Fruit fly (Drosophila melanogaster) whole organism, embryonic: ENCODE measurements around the gene CG44303.
A peak's percentile ranks its signal among the peaks of the same experiment; 100 is the strongest.

Source experiments
- CG10147 ChIP-seq: fragments of 200-800 bp; sonication (Bioruptor generic); optimal IDR thresholded peaks from 2 replicates; lab custom pipeline; 2019; ENCODE audit warnings: missing biosample characterization, mild to moderate bottlenecking, missing genetic modification characterization, moderate library complexity
- CG12391 ChIP-seq: fragments of 200-800 bp; sonication (Bioruptor generic); optimal IDR thresholded peaks from 3 replicates; lab custom pipeline; 2018; ENCODE audit warnings: missing biosample characterization, mild to moderate bottlenecking, missing genetic modification characterization, moderate library complexity
- CG14667 ChIP-seq: fragments of 200-800 bp; sonication (Bioruptor generic); IDR thresholded peaks from 2 replicates; pipeline ENCODE4 v1.3.6; 2022; ENCODE audit warnings: missing biosample characterization, missing genetic modification characterization
- CG14965 ChIP-seq: fragments of 200-800 bp; sonication (Bioruptor generic); optimal IDR thresholded peaks from 2 replicates; lab custom pipeline; 2016; ENCODE audit warnings: missing biosample characterization, missing genetic modification characterization, borderline replicate concordance
- CG15696 ChIP-seq: fragments of 200-800 bp; sonication (Bioruptor generic); optimal IDR thresholded peaks from 2 replicates; lab custom pipeline; 2019; ENCODE audit warnings: missing biosample characterization, mild to moderate bottlenecking, missing genetic modification characterization, moderate library complexity
- CG1603 ChIP-seq: fragments of 200-800 bp; sonication (Bioruptor generic); optimal IDR thresholded peaks from 2 replicates; lab custom pipeline; 2019; ENCODE audit warnings: missing biosample characterization, mild to moderate bottlenecking, missing genetic modification characterization, moderate library complexity
- CG16813 ChIP-seq: fragments of 200-800 bp; sonication (Bioruptor generic); IDR thresholded peaks from 3 replicates; pipeline ENCODE4 v1.3.6; 2022; ENCODE audit warnings: missing biosample characterization, missing genetic modification characterization; ENCODE audit not compliant: partially characterized antibody
- CG17328 ChIP-seq: fragments of 200-800 bp; sonication (Bioruptor generic); IDR thresholded peaks from 2 replicates; pipeline ENCODE4 v1.3.6; 2022; ENCODE audit warnings: missing biosample characterization, missing genetic modification characterization
- CG2129 ChIP-seq: fragments of 200-800 bp; sonication (Bioruptor generic); IDR thresholded peaks from 2 replicates; pipeline ENCODE4 v1.3.6; 2022; ENCODE audit warnings: missing biosample characterization, missing genetic modification characterization; ENCODE audit not compliant: partially characterized antibody
- CG2712 ChIP-seq: fragments of 200-800 bp; optimal IDR thresholded peaks from 3 replicates; lab custom pipeline; 2019; ENCODE audit warnings: missing biosample characterization, mild to moderate bottlenecking, missing genetic modification characterization, moderate library complexity
- CG30020 ChIP-seq: fragments of 200-800 bp; optimal IDR thresholded peaks from 2 replicates; lab custom pipeline; 2019; ENCODE audit warnings: missing biosample characterization, mild to moderate bottlenecking, missing genetic modification characterization, moderate library complexity
- CG3065 ChIP-seq: fragments of 200-800 bp; sonication (Bioruptor generic); optimal IDR thresholded peaks from 2 replicates; lab custom pipeline; 2016; ENCODE audit warnings: missing biosample characterization, missing genetic modification characterization
- CG31224 ChIP-seq: fragments of 200-800 bp; sonication (Bioruptor generic); IDR thresholded peaks from 2 replicates; pipeline ENCODE4 v1.3.6; 2022; ENCODE audit warnings: missing biosample characterization, missing genetic modification characterization
- CG5953 ChIP-seq: fragments of 200-800 bp; sonication (Bioruptor generic); IDR thresholded peaks from 2 replicates; pipeline ENCODE4 v1.3.6; 2022; ENCODE audit warnings: missing biosample characterization, missing genetic modification characterization
- CG6689 ChIP-seq: fragments of 200-800 bp; sonication (Bioruptor generic); IDR thresholded peaks from 2 replicates; pipeline ENCODE4 v1.3.6; 2022; ENCODE audit warnings: missing biosample characterization, missing genetic modification characterization
- CG7271 ChIP-seq: fragments of 200-800 bp; sonication (Bioruptor generic); optimal IDR thresholded peaks from 2 replicates; lab custom pipeline; 2018; ENCODE audit warnings: missing biosample characterization, mild to moderate bottlenecking, missing genetic modification characterization, moderate library complexity
- CG7372 ChIP-seq: fragments of 200-800 bp; sonication (Bioruptor generic); IDR thresholded peaks from 2 replicates; pipeline ENCODE4 v1.3.6; 2022; ENCODE audit warnings: missing biosample characterization, missing genetic modification characterization
- CG9727 ChIP-seq: fragments of 200-800 bp; sonication (Bioruptor generic); optimal IDR thresholded peaks from 3 replicates; lab custom pipeline; 2017; ENCODE audit warnings: missing biosample characterization, mild to moderate bottlenecking, missing genetic modification characterization
- CoRest ChIP-seq: fragments of 200-800 bp; sonication (Bioruptor generic); optimal IDR thresholded peaks from 3 replicates; lab custom pipeline; 2018; ENCODE audit warnings: missing biosample characterization, mild to moderate bottlenecking, missing genetic modification characterization, moderate library complexity
- Dbx ChIP-seq: fragments of 200-800 bp; sonication (Bioruptor generic); IDR thresholded peaks from 3 replicates; pipeline ENCODE4 v1.3.6; 2022; ENCODE audit warnings: missing biosample characterization, missing genetic modification characterization
- Deaf1 ChIP-seq: fragments of 200-800 bp; optimal IDR thresholded peaks from 3 replicates; lab custom pipeline; 2019; ENCODE audit warnings: missing biosample characterization, mild to moderate bottlenecking, missing genetic modification characterization, moderate library complexity
- Dref ChIP-seq: fragments of 200-800 bp; sonication (Bioruptor generic); IDR thresholded peaks from 2 replicates; pipeline ENCODE4 v1.3.6; 2022; ENCODE audit warnings: missing biosample characterization, missing genetic modification characterization
- E2f2 ChIP-seq: fragments of 200-800 bp; sonication (Bioruptor generic); IDR thresholded peaks from 2 replicates; pipeline ENCODE4 v1.3.6; 2022; ENCODE audit warnings: missing biosample characterization, missing genetic modification characterization
- Elba2 ChIP-seq: fragments of 200-800 bp; sonication (Bioruptor generic); optimal IDR thresholded peaks from 3 replicates; lab custom pipeline; 2016; ENCODE audit warnings: missing biosample characterization, missing genetic modification characterization
- GATAe ChIP-seq: fragments of 200-800 bp; sonication (Bioruptor generic); conservative IDR thresholded peaks from 2 replicates; pipeline ENCODE4 v1.3.6; 2022; ENCODE audit warnings: missing biosample characterization, missing genetic modification characterization
- Hmr ChIP-seq: fragments of 200-800 bp; sonication (Bioruptor generic); optimal IDR thresholded peaks from 3 replicates; lab custom pipeline; 2017; ENCODE audit warnings: mild to moderate bottlenecking, missing biosample characterization, missing genetic modification reagents, missing genetic modification characterization
- Hr3 ChIP-seq: fragments of 200-800 bp; sonication (Bioruptor generic); optimal IDR thresholded peaks from 3 replicates; lab custom pipeline; 2016; ENCODE audit warnings: missing biosample characterization, missing genetic modification characterization
- Nf-YB ChIP-seq: fragments of 200-800 bp; sonication (Bioruptor generic); optimal IDR thresholded peaks from 3 replicates; lab custom pipeline; 2019; ENCODE audit warnings: missing biosample characterization, mild to moderate bottlenecking, missing genetic modification characterization, moderate library complexity
- Stat92E ChIP-seq, 3 experiments: fragments of >200 bp in 2 of 3; fragments of 200-800 bp in 1 of 3; sonication (Bioruptor generic) in 1 of 3; optimal IDR thresholded peaks; 2 replicates each; lab custom pipeline; 2017 to 2019; ENCODE audit warnings: missing biosample characterization in 3 of 3, missing genetic modification characterization in 3 of 3, mild to moderate bottlenecking in 1 of 3, moderate library complexity in 1 of 3
- br ChIP-seq: fragments of >200 bp; optimal IDR thresholded peaks from 2 replicates; lab custom pipeline; 2017
- caup ChIP-seq: fragments of 200-800 bp; sonication (Bioruptor generic); optimal IDR thresholded peaks from 3 replicates; lab custom pipeline; 2017; ENCODE audit warnings: missing biosample characterization, mild to moderate bottlenecking, missing genetic modification characterization, moderate library complexity; ENCODE audit not compliant: severe bottlenecking
- fru ChIP-seq: fragments of >200 bp; optimal IDR thresholded peaks from 2 replicates; lab custom pipeline; 2017
- ham ChIP-seq: fragments of 200-800 bp; sonication (Bioruptor generic); IDR thresholded peaks from 2 replicates; pipeline ENCODE4 v1.3.6; 2022; ENCODE audit warnings: missing biosample characterization, missing genetic modification characterization
- jing ChIP-seq: fragments of 200-800 bp; sonication (Bioruptor generic); optimal IDR thresholded peaks from 2 replicates; lab custom pipeline; 2018; ENCODE audit warnings: missing biosample characterization, mild to moderate bottlenecking, missing genetic modification characterization
- kni ChIP-seq: fragments of 200-800 bp; sonication (Bioruptor generic); optimal IDR thresholded peaks from 3 replicates; lab custom pipeline; 2017; ENCODE audit warnings: mild to moderate bottlenecking, missing biosample characterization, missing genetic modification reagents, missing genetic modification characterization
- mirr ChIP-seq: fragments of 200-800 bp; sonication (Bioruptor generic); optimal IDR thresholded peaks from 3 replicates; lab custom pipeline; 2018; ENCODE audit warnings: missing biosample characterization, mild to moderate bottlenecking, missing genetic modification characterization
- nerfin-2 ChIP-seq: fragments of 200-800 bp; sonication (Bioruptor generic); IDR thresholded peaks from 2 replicates; pipeline ENCODE4 v1.3.6; 2022; ENCODE audit warnings: missing biosample characterization, missing genetic modification characterization; ENCODE audit not compliant: partially characterized antibody
- org-1 ChIP-seq: fragments of 200-800 bp; sonication (Bioruptor generic); optimal IDR thresholded peaks from 2 replicates; lab custom pipeline; 2017; ENCODE audit warnings: missing biosample characterization, missing genetic modification characterization
- phol ChIP-seq: fragments of 200-800 bp; sonication (Bioruptor generic); optimal IDR thresholded peaks from 3 replicates; lab custom pipeline; 2018; ENCODE audit warnings: missing biosample characterization, mild to moderate bottlenecking, missing genetic modification characterization, moderate library complexity
- prd ChIP-seq, 3 experiments: fragments of >200 bp in 2 of 3; fragments of 200-800 bp in 1 of 3; sonication (Bioruptor generic) in 1 of 3; optimal IDR thresholded peaks in 2 of 3; IDR thresholded peaks in 1 of 3; 2 replicates in 2 of 3; 3 replicates in 1 of 3; pipeline versions ENCODE4 v1.3.6 to Lab custom; 2017 to 2022; ENCODE audit warnings: missing biosample characterization in 1 of 3, missing genetic modification characterization in 1 of 3
- pros ChIP-seq: fragments of 200-800 bp; sonication (Bioruptor generic); optimal IDR thresholded peaks from 3 replicates; lab custom pipeline; 2019; ENCODE audit warnings: missing biosample characterization, mild to moderate bottlenecking, missing genetic modification characterization, moderate library complexity
- ranshi ChIP-seq: fragments of 200-800 bp; sonication (Bioruptor generic); IDR thresholded peaks from 2 replicates; pipeline ENCODE4 v1.3.6; 2022; ENCODE audit warnings: missing biosample characterization, missing genetic modification characterization
- rib ChIP-seq: fragments of 200-800 bp; sonication (Bioruptor generic); IDR thresholded peaks from 2 replicates; pipeline ENCODE4 v1.3.6; 2022; ENCODE audit warnings: missing biosample characterization, missing genetic modification characterization
- row ChIP-seq: fragments of 200-800 bp; sonication (Bioruptor generic); IDR thresholded peaks from 3 replicates; pipeline ENCODE4 v1.3.6; 2022; ENCODE audit warnings: missing biosample characterization, missing genetic modification characterization
- sc ChIP-seq, 3 experiments: fragments of >200 bp in 2 of 3; fragments of 200-800 bp in 1 of 3; sonication (Bioruptor generic) in 1 of 3; optimal IDR thresholded peaks; 2 replicates in 2 of 3; 3 replicates in 1 of 3; lab custom pipeline; 2017; ENCODE audit warnings: mild to moderate bottlenecking in 1 of 3, missing biosample characterization in 1 of 3, missing genetic modification characterization in 1 of 3, missing genetic modification reagents in 1 of 3
- sens ChIP-seq: fragments of 200-800 bp; sonication (Bioruptor generic); peaks from one replicate; lab custom pipeline; 2016; ENCODE audit warnings: missing biosample characterization, missing genetic modification characterization
- twi ChIP-seq: fragments of 200-800 bp; optimal IDR thresholded peaks from 2 replicates; lab custom pipeline; 2019; ENCODE audit warnings: missing biosample characterization, mild to moderate bottlenecking, missing genetic modification characterization, moderate library complexity
- wor ChIP-seq: fragments of 200-800 bp; sonication (Bioruptor generic); IDR thresholded peaks from 2 replicates; pipeline ENCODE4 v1.3.6; 2022; ENCODE audit warnings: missing biosample characterization, missing genetic modification characterization

CG44303 gene

dm6 chrX:6678635-6679501 lies 8.4 kb downstream of the CG44303 start, which contains the start of gene ND-ASHI (continued):
- TF ChIP-seq CG2129 (GFP tag; lab: Robert Waterston, UW) (no peak), CG7372 (peak; percentile 95), CG10147 (GFP tag; lab: Kevin White, UChicago) (peak; percentile 96), CG1603 (tag; lab: Kevin White, UChicago) (peak; percentile 96), rib (GFP tag; lab: Robert Waterston, UW) (peak; percentile 96), GATAe (GFP tag; lab: Robert Waterston, UW) (peak; percentile 85), CG9727 (GFP tag; lab: Kevin White, UChicago) (peak; percentile 95), ranshi (GFP tag; lab: Robert Waterston, UW) (peak; percentile 96), caup (GFP tag; lab: Kevin White, UChicago) (peak; percentile 98), CG15696 (peak; percentile 75), CG30020 (peak; percentile 41), kni (GFP tag; lab: Kevin White, UChicago) (peak; percentile 34), jing (no peak), CG7271 (tag; lab: Kevin White, UChicago) (peak; percentile 58), Dbx (peak; percentile 98), E2f2 (GFP tag; lab: Robert Waterston, UW) (peak; percentile 76), org-1 (peak; percentile 93), CG3065 (GFP tag; lab: Kevin White, UChicago) (peak; percentile 82), Deaf1 (tag; lab: Kevin White, UChicago) (no peak), twi (tag; lab: Kevin White, UChicago) (peak; percentile 73), sc (optimal IDR thresholded peaks at IDR 0.05; lab: Kevin White, UChicago) (no peak), sc (GFP tag; optimal IDR thresholded peaks at IDR 0.05; lab: Kevin White, UChicago) (peak; percentile 82), CG31224 (GFP tag; lab: Robert Waterston, UW) (peak; percentile 94), Nf-YB (GFP tag; lab: Kevin White, UChicago) (peak; percentile 75), Hmr (GFP tag; lab: Kevin White, UChicago) (peak; percentile 98), prd (optimal IDR thresholded peaks at IDR 0.05; lab: Kevin White, UChicago) (no peak), prd (GFP tag; IDR thresholded peaks at IDR 0.05; lab: Robert Waterston, UW) (peak; percentile 96), CG2712 (tag; lab: Kevin White, UChicago) (peak; percentile 91), mirr (GFP tag; lab: Kevin White, UChicago) (peak; percentile 96), CoRest (tag; lab: Kevin White, UChicago) (peak; percentile 92), br (lab: Kevin White, UChicago) (no peak), CG14965 (GFP tag; lab: Kevin White, UChicago) (peak; percentile 43), CG12391 (tag; lab: Kevin White, UChicago) (peak; percentile 93), wor (GFP tag; lab: Robert Waterston, UW) (peak; percentile 82), Dref (GFP tag; lab: Robert Waterston, UW) (peak; percentile 45), CG17328 (GFP tag; lab: Robert Waterston, UW) (peak; percentile 97), CG14667 (GFP tag; lab: Robert Waterston, UW) (peak; percentile 90), phol (tag; lab: Kevin White, UChicago) (peak; percentile 87), pros (no peak), Hr3 (peak; percentile 90), CG5953 (GFP tag; lab: Robert Waterston, UW) (peak; percentile 91), sens (GFP tag; lab: Kevin White, UChicago) (peak; percentile 98), ham (GFP tag; lab: Robert Waterston, UW) (peak; percentile 88; the same call in 1 of the 2 replicates), row (GFP tag; lab: Robert Waterston, UW) (peak; percentile 95), nerfin-2 (no peak), CG16813 (no peak), fru (lab: Kevin White, UChicago) (no peak), Elba2 (peak; percentile 81), CG6689 (GFP tag; lab: Robert Waterston, UW) (peak; percentile 93), Stat92E (GFP tag; optimal IDR thresholded peaks at IDR 0.05; lab: Kevin White, UChicago) (no peak)
